Worm (Caenorhabditis elegans) whole organism, young adult: ENCODE data around the gene C15H11.13.

Experiments
- B0019.2 ChIP-seq: fragments of 200-800 bp; sonication (Bioruptor generic); conservative IDR thresholded peaks from 2 replicates; pipeline ENCODE4 v1.3.6; 2022; ENCODE audit warnings: missing genetic modification reagents, missing genetic modification characterization, missing compliant biosample characterization
- B0336.3 ChIP-seq: fragments of 200-800 bp; sonication (Bioruptor generic); IDR thresholded peaks from 2 replicates; pipeline ENCODE4 v1.3.6; 2022; ENCODE audit warnings: missing genetic modification characterization, missing compliant biosample characterization
- D2030.7 ChIP-seq: fragments of 200-800 bp; sonication (Bioruptor generic); IDR thresholded peaks from 2 replicates; pipeline ENCODE4 v1.3.6; 2022; ENCODE audit warnings: missing genetic modification reagents, missing genetic modification characterization, missing compliant biosample characterization
- F10E7.11 ChIP-seq: sonication (generic microtip); optimal IDR thresholded peaks from 2 replicates; lab custom pipeline; 2017; ENCODE audit warnings: mild to moderate bottlenecking, missing genetic modification characterization, moderate library complexity, missing compliant biosample characterization
- F22D6.2 ChIP-seq: sonication (generic microtip); optimal IDR thresholded peaks from 2 replicates; lab custom pipeline; 2016; ENCODE audit warnings: mild to moderate bottlenecking, missing genetic modification characterization, missing compliant biosample characterization
- F23B12.7 ChIP-seq: sonication (generic microtip); optimal IDR thresholded peaks from 2 replicates; lab custom pipeline; 2017; ENCODE audit warnings: missing genetic modification characterization, mild to moderate bottlenecking, missing compliant biosample characterization, antibody characterized with exemption, moderate library complexity; ENCODE audit not compliant: insufficient read depth
- F33H1.4 ChIP-seq: fragments of 200-800 bp; sonication (Bioruptor generic); IDR thresholded peaks from 2 replicates; pipeline ENCODE4 v1.3.6; 2022; ENCODE audit warnings: missing genetic modification reagents, missing genetic modification characterization, missing compliant biosample characterization
- F39B2.1 ChIP-seq: fragments of 200-800 bp; sonication (Bioruptor generic); IDR thresholded peaks from 2 replicates; pipeline ENCODE4 v1.3.6; 2022; ENCODE audit warnings: missing genetic modification reagents, missing genetic modification characterization, missing compliant biosample characterization
- F49E8.2 ChIP-seq: sonication (generic microtip); optimal IDR thresholded peaks from 3 replicates; lab custom pipeline; 2017; ENCODE audit warnings: missing genetic modification characterization, mild to moderate bottlenecking, missing compliant biosample characterization, antibody characterized with exemption, moderate library complexity; ENCODE audit not compliant: insufficient read depth
- K12H6.12 ChIP-seq: fragments of 200-800 bp; sonication (Bioruptor generic); optimal IDR thresholded peaks from 2 replicates; lab custom pipeline; 2018; ENCODE audit warnings: mild to moderate bottlenecking, missing genetic modification characterization, missing compliant biosample characterization
- T07F8.4 ChIP-seq: sonication (generic microtip); optimal IDR thresholded peaks from 2 replicates; lab custom pipeline; 2016; ENCODE audit warnings: mild to moderate bottlenecking, missing genetic modification characterization, moderate library complexity, missing compliant biosample characterization
- Y53G8AR.9 ChIP-seq: fragments of 200-800 bp; sonication (Bioruptor generic); conservative IDR thresholded peaks from 2 replicates; pipeline ENCODE4 v1.3.6; 2022; ENCODE audit warnings: missing genetic modification reagents, missing genetic modification characterization, missing compliant biosample characterization
- ZK185.1 ChIP-seq: sonication (generic microtip); optimal IDR thresholded peaks from 2 replicates; lab custom pipeline; 2016; ENCODE audit warnings: mild to moderate bottlenecking, missing genetic modification characterization, missing compliant biosample characterization; ENCODE audit not compliant: poor library complexity, severe bottlenecking
- atf-7 ChIP-seq: sonication (generic microtip); optimal IDR thresholded peaks from 2 replicates; lab custom pipeline; 2017; ENCODE audit warnings: mild to moderate bottlenecking, missing genetic modification characterization, missing compliant biosample characterization
- athp-1 ChIP-seq: sonication (generic microtip); optimal IDR thresholded peaks from 2 replicates; lab custom pipeline; 2017; ENCODE audit warnings: mild to moderate bottlenecking, missing genetic modification characterization, missing compliant biosample characterization
- attf-5 ChIP-seq: fragments of 200-800 bp; sonication (Bioruptor generic); optimal IDR thresholded peaks from 2 replicates; lab custom pipeline; 2018; ENCODE audit warnings: mild to moderate bottlenecking, missing genetic modification characterization, missing compliant biosample characterization
- attf-6 ChIP-seq: fragments of 200-800 bp; sonication (Bioruptor generic); IDR thresholded peaks from 2 replicates; pipeline ENCODE4 v1.3.6; 2022; ENCODE audit warnings: missing genetic modification reagents, missing genetic modification characterization, missing compliant biosample characterization
- bed-1 ChIP-seq: fragments of 200-800 bp; sonication (Bioruptor generic); IDR thresholded peaks from 2 replicates; pipeline ENCODE4 v1.3.6; 2022; ENCODE audit warnings: missing genetic modification reagents, missing genetic modification characterization, missing compliant biosample characterization
- ceh-100 ChIP-seq: fragments of 200-800 bp; sonication (Bioruptor generic); IDR thresholded peaks from 2 replicates; pipeline ENCODE4 v1.3.6; 2022; ENCODE audit warnings: missing genetic modification reagents, missing genetic modification characterization, missing compliant biosample characterization
- ceh-27 ChIP-seq: fragments of 200-800 bp; sonication (Bioruptor generic); optimal IDR thresholded peaks from 2 replicates; lab custom pipeline; 2018; ENCODE audit warnings: mild to moderate bottlenecking, missing genetic modification characterization, moderate library complexity, missing compliant biosample characterization
- ceh-58 ChIP-seq: fragments of 200-800 bp; sonication (Bioruptor generic); IDR thresholded peaks from 2 replicates; pipeline ENCODE4 v1.3.6; 2022; ENCODE audit warnings: missing genetic modification characterization, missing compliant biosample characterization
- chd-7 ChIP-seq: sonication (generic microtip); optimal IDR thresholded peaks from 2 replicates; lab custom pipeline; 2016; ENCODE audit warnings: mild to moderate bottlenecking, missing genetic modification characterization, moderate library complexity, missing compliant biosample characterization
- ekl-4 ChIP-seq: fragments of 200-800 bp; sonication (Bioruptor generic); IDR thresholded peaks from 2 replicates; pipeline ENCODE4 v1.3.6; 2022; ENCODE audit warnings: missing genetic modification reagents, missing genetic modification characterization, missing compliant biosample characterization
- fkh-3 ChIP-seq: sonication (generic microtip); optimal IDR thresholded peaks from 2 replicates; lab custom pipeline; 2016; ENCODE audit warnings: mild to moderate bottlenecking, missing genetic modification characterization, missing compliant biosample characterization
- hmg-1.2 ChIP-seq: fragments of 200-800 bp; sonication (Bioruptor generic); IDR thresholded peaks from 2 replicates; pipeline ENCODE4 v1.3.6; 2022; ENCODE audit warnings: missing genetic modification reagents, missing genetic modification characterization, missing compliant biosample characterization
- hsf-1 ChIP-seq: fragments of 200-800 bp; sonication (Bioruptor generic); IDR thresholded peaks from 2 replicates; pipeline ENCODE4 v1.3.6; 2022; ENCODE audit warnings: missing genetic modification reagents, missing genetic modification characterization, missing compliant biosample characterization
- lag-1 ChIP-seq: fragments of 200-800 bp; sonication (Bioruptor generic); IDR thresholded peaks from 2 replicates; pipeline ENCODE4 v1.3.6; 2022; ENCODE audit warnings: missing genetic modification reagents, missing genetic modification characterization, missing compliant biosample characterization
- let-526 ChIP-seq: fragments of 200-800 bp; sonication (Bioruptor generic); IDR thresholded peaks from 2 replicates; pipeline ENCODE4 v1.3.6; 2022; ENCODE audit warnings: missing genetic modification reagents, missing genetic modification characterization, missing compliant biosample characterization
- lin-26 ChIP-seq: fragments of 200-800 bp; sonication (Bioruptor generic); IDR thresholded peaks from 2 replicates; pipeline ENCODE4 v1.3.6; 2022; ENCODE audit warnings: missing genetic modification reagents, missing genetic modification characterization, missing compliant biosample characterization
- madf-3 ChIP-seq: fragments of 200-800 bp; sonication (Bioruptor generic); IDR thresholded peaks from 2 replicates; pipeline ENCODE4 v1.3.6; 2022; ENCODE audit warnings: missing genetic modification reagents, missing genetic modification characterization, missing compliant biosample characterization
- madf-6 ChIP-seq: fragments of 200-800 bp; sonication (Bioruptor generic); IDR thresholded peaks from 2 replicates; pipeline ENCODE4 v1.3.6; 2022; ENCODE audit warnings: missing genetic modification reagents, missing genetic modification characterization, missing compliant biosample characterization
- mcd-1 ChIP-seq: fragments of 200-800 bp; sonication (Bioruptor generic); IDR thresholded peaks from 2 replicates; pipeline ENCODE4 v1.3.6; 2022; ENCODE audit warnings: missing genetic modification reagents, missing genetic modification characterization, missing compliant biosample characterization
- mel-28 ChIP-seq: sonication (generic microtip); optimal IDR thresholded peaks from 2 replicates; lab custom pipeline; 2016; ENCODE audit warnings: borderline replicate concordance, mild to moderate bottlenecking, missing genetic modification characterization, missing compliant biosample characterization
- mxl-1 ChIP-seq: sonication (generic microtip); optimal IDR thresholded peaks from 2 replicates; lab custom pipeline; 2016; ENCODE audit warnings: missing genetic modification characterization, missing compliant biosample characterization
- nfyb-1 ChIP-seq: fragments of 200-800 bp; sonication (Bioruptor generic); IDR thresholded peaks from 2 replicates; pipeline ENCODE4 v1.3.6; 2022; ENCODE audit warnings: missing genetic modification reagents, missing genetic modification characterization, missing compliant biosample characterization
- pbrm-1 ChIP-seq: fragments of 200-800 bp; sonication (Bioruptor generic); IDR thresholded peaks from 2 replicates; pipeline ENCODE4 v1.3.6; 2022; ENCODE audit warnings: missing genetic modification reagents, missing genetic modification characterization, missing compliant biosample characterization
- rpc-1 ChIP-seq, 2 experiments: fragments of 150-350 bp in 1 of 2; sonication (generic microtip) in 1 of 2; optimal IDR thresholded peaks; 2 replicates each; lab custom pipeline; 2014 to 2018; ENCODE audit warnings: missing biosample characterization in 1 of 2, missing genetic modification characterization in 1 of 2, missing genetic modification reagents in 1 of 2, missing genotype in 1 of 2
- sdz-38 ChIP-seq: sonication (generic microtip); optimal IDR thresholded peaks from 2 replicates; lab custom pipeline; 2016; ENCODE audit warnings: missing genotype, missing genetic modification characterization, missing compliant biosample characterization
- snpc-1.3 ChIP-seq: sonication (generic microtip); optimal IDR thresholded peaks from 2 replicates; lab custom pipeline; 2017; ENCODE audit warnings: missing genetic modification characterization, mild to moderate bottlenecking, missing compliant biosample characterization, antibody characterized with exemption, moderate library complexity, missing genotype, missing genetic modification reagents; ENCODE audit not compliant: insufficient read depth
- snpc-4 ChIP-seq, 5 experiments: fragments of 150-350 bp in 1 of 5; sonication (generic microtip) in 4 of 5; optimal IDR thresholded peaks; 2 replicates each; lab custom pipeline; 2014 to 2018; ENCODE audit warnings: missing genetic modification characterization in 5 of 5, missing biosample characterization in 3 of 5, antibody characterized with exemption in 2 of 5, mild to moderate bottlenecking in 2 of 5, missing compliant biosample characterization in 2 of 5, missing genotype in 2 of 5, moderate library complexity in 2 of 5, missing genetic modification reagents in 1 of 5
- sptf-2 ChIP-seq: fragments of 200-800 bp; sonication (Bioruptor generic); optimal IDR thresholded peaks from 2 replicates; lab custom pipeline; 2018; ENCODE audit warnings: mild to moderate bottlenecking, missing genetic modification characterization, missing compliant biosample characterization
- unc-130 ChIP-seq: sonication (generic microtip); optimal IDR thresholded peaks from 2 replicates; lab custom pipeline; 2016; ENCODE audit warnings: missing genetic modification reagents, missing genetic modification characterization, missing compliant biosample characterization
- zfh-2 ChIP-seq: fragments of 200-800 bp; sonication (Bioruptor generic); conservative IDR thresholded peaks from 2 replicates; pipeline ENCODE4 v1.3.6; 2022; ENCODE audit warnings: missing genetic modification reagents, missing genetic modification characterization, missing compliant biosample characterization
- ztf-18 ChIP-seq: sonication (generic microtip); optimal IDR thresholded peaks from 2 replicates; lab custom pipeline; 2016; ENCODE audit warnings: missing genotype, mild to moderate bottlenecking, missing genetic modification characterization, missing compliant biosample characterization
- ztf-25 ChIP-seq: fragments of 200-800 bp; sonication (Bioruptor generic); IDR thresholded peaks from 2 replicates; pipeline ENCODE4 v1.3.6; 2022; ENCODE audit warnings: missing genetic modification reagents, missing genetic modification characterization, missing compliant biosample characterization
- ztf-6 ChIP-seq: fragments of 200-800 bp; sonication (Bioruptor generic); IDR thresholded peaks from 2 replicates; pipeline ENCODE4 v1.3.6; 2022; ENCODE audit warnings: missing genetic modification reagents, missing genetic modification characterization, missing compliant biosample characterization

C15H11.13 gene

ce11 chrV:14422317-14422716 is 27.5 kb downstream of the C15H11.13 start, which contains the start of gene pas-1:
Gene pas-1 (minus strand): TSS chrV:14422618.
- peak; percentile 52; the same call in 1 of the 2 replicates for TF ChIP-seq lin-26
- no peak for TF ChIP-seq ZK185.1 (tag; lab: Kevin White, UChicago)
- TF ChIP-seq athp-1 (tag; lab: Kevin White, UChicago), result peak; percentile 17
- no peak for TF ChIP-seq D2030.7 (GFP tag; lab: Robert Waterston, UW)
- TF ChIP-seq B0336.3 (GFP tag; lab: Robert Waterston, UW), result 0 out of 2 replicates have a peak, but pooled peaks have one; percentile 46
- no peak for TF ChIP-seq F23B12.7 (tag; lab: Kevin White, UChicago)
- no peak for TF ChIP-seq snpc-1.3
- TF ChIP-seq hsf-1, result 0 out of 2 replicates have a peak, but pooled peaks have one; percentile 30
- no peak for TF ChIP-seq sdz-38
- no peak for TF ChIP-seq lag-1 (GFP tag; lab: Robert Waterston, UW)
- TF ChIP-seq mel-28 (tag; lab: Kevin White, UChicago), result no peak
- peak; percentile 37; the same call in 1 of the 2 replicates for TF ChIP-seq mcd-1
- TF ChIP-seq F39B2.1 (GFP tag; lab: Robert Waterston, UW), result 0 out of 2 replicates have a peak, but pooled peaks have one; percentile 18
- no peak for TF ChIP-seq B0019.2 (GFP tag; lab: Robert Waterston, UW)
- TF ChIP-seq sptf-2 (GFP tag; lab: Kevin White, UChicago), result no peak
- peak; percentile 74; the same call in 1 of the 2 replicates for TF ChIP-seq madf-3 (GFP tag; lab: Robert Waterston, UW)
- TF ChIP-seq fkh-3 (tag; lab: Kevin White, UChicago), result no peak
- no peak for TF ChIP-seq atf-7 (tag; lab: Kevin White, UChicago)
- TF ChIP-seq F49E8.2 (tag; lab: Kevin White, UChicago), result no peak
- no peak for TF ChIP-seq F33H1.4
- 0 out of 2 replicates have a peak, but pooled peaks have one; percentile 24 for TF ChIP-seq hmg-1.2 (GFP tag; lab: Robert Waterston, UW)
- TF ChIP-seq ztf-25 (GFP tag; lab: Robert Waterston, UW), result 0 out of 2 replicates have a peak, but pooled peaks have one; percentile 19
- TF ChIP-seq bed-1 (GFP tag; lab: Robert Waterston, UW), result 0 out of 2 replicates have a peak, but pooled peaks have one; percentile 40
- peak; percentile 39; the same call in 1 of the 2 replicates for TF ChIP-seq Y53G8AR.9 (GFP tag; lab: Robert Waterston, UW)
- peak; percentile 72; the same call in 1 of the 2 replicates for TF ChIP-seq ekl-4 (GFP tag; lab: Robert Waterston, UW)
- peak; percentile 57 for TF ChIP-seq chd-7
- no peak for TF ChIP-seq F10E7.11
- no peak for TF ChIP-seq T07F8.4
- no peak for TF ChIP-seq mxl-1 (tag; lab: Kevin White, UChicago)
- no peak for TF ChIP-seq let-526 (GFP tag; lab: Robert Waterston, UW)
- TF ChIP-seq ceh-58 (GFP tag; lab: Robert Waterston, UW), result no peak
- 0 out of 2 replicates have a peak, but pooled peaks have one; percentile 25 for TF ChIP-seq pbrm-1
- TF ChIP-seq ztf-6 (GFP tag; lab: Robert Waterston, UW), result no peak
- TF ChIP-seq zfh-2 (GFP tag; lab: Robert Waterston, UW), result 0 out of 2 replicates have a peak, but pooled peaks have one; percentile 16
- TF ChIP-seq madf-6, result peak; percentile 49
- peak; percentile 18; the same call in 1 of the 2 replicates for TF ChIP-seq nfyb-1

ce11 chrV:14423268-14423667 is 28.4 kb downstream of the C15H11.13 start, which contains the start of gene rpoa-12:
Gene rpoa-12 (minus strand): TSS chrV:14423304.
- TF ChIP-seq ZK185.1 (tag; lab: Kevin White, UChicago) (no peak), snpc-4 (GFP tag; optimal IDR thresholded peaks at IDR 0.05; lab: Kevin White, UChicago) (no peak), snpc-4 (tag; optimal IDR thresholded peaks at IDR 0.05; lab: Kevin White, UChicago) (peak in 1 of 4 experiments; percentile 42), attf-5 (GFP tag; lab: Kevin White, UChicago) (peak; percentile 8), ekl-4 (GFP tag; lab: Robert Waterston, UW) (0 out of 2 replicates have a peak, but pooled peaks have one; percentile 34), ceh-100 (GFP tag; lab: Robert Waterston, UW) (peak; percentile 88), K12H6.12 (tag; lab: Kevin White, UChicago) (peak; percentile 17), ceh-27 (GFP tag; lab: Kevin White, UChicago) (peak; percentile 39), F22D6.2 (no peak), unc-130 (GFP tag; lab: Kevin White, UChicago) (peak; percentile 8), attf-6 (GFP tag; lab: Robert Waterston, UW) (0 out of 2 replicates have a peak, but pooled peaks have one; percentile 10), ztf-18 (tag; lab: Kevin White, UChicago) (peak; percentile 5), hsf-1 (0 out of 2 replicates have a peak, but pooled peaks have one; percentile 38), rpc-1 (optimal IDR thresholded peaks at IDR 0.05; lab: Kevin White, UChicago) (no peak), rpc-1 (tag; optimal IDR thresholded peaks at IDR 0.05; lab: Kevin White, UChicago) (no peak), mcd-1 (peak; percentile 42; the same call in 1 of the 2 replicates), ztf-25 (GFP tag; lab: Robert Waterston, UW) (0 out of 2 replicates have a peak, but pooled peaks have one; percentile 23)
